Worm (Caenorhabditis elegans): Measurements from ENCODE around the gene lact-4.
A peak's percentile ranks its signal among the peaks of the same experiment; 100 is the strongest.

lact-4 gene

DNA sequence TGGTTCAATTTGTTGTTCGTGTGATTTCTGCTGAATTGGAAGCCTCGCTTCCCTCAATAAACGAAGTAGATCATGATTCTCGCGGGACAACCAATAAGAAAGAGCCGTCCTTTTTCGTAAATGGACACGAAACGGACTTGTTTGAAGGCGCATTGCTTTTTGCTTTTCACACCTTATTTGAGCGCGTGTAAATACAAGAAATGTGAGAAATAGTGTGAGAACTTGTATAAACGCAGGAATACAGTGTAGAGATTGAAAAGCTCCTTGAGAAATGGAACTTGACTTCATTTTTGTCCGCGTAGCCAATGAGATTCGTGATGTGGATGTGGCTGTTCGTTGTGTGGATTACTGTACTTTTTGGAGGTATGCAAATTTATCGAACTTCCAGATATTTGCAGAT is 40.3 kb upstream of the lact-4 start, which contains the start of gene cht-2:
Gene cht-2 (plus strand): TSS at position 301 of the 400 bp plus-strand sequence.
- TF ChIP-seq dox-1 (GFP tag; IDR thresholded peaks at IDR 0.05), result no peak

DNA sequence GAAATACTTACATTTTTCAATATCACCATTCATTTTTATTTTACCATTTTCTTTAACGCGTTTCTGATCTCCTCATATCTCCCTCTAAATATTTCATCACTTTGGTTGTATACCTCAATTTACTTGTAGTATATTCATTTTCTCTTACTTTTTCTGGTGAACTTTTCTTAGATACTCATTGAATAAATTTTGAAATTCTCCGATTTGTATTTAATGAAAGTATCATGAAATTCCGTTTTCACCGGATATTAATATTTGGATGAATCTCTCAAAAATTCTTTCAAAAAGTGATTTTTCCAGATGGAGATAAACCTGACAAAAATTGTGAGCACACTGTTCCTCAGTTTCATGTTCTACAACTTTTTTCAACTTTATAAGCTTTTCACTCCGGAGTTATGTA is 37.9 kb upstream of the lact-4 start, which contains the start of gene T13H5.8:
Gene T13H5.8 (plus strand): TSS at position 301 of the 400 bp plus-strand sequence.
- TF ChIP-seq gei-17 (GFP tag; optimal IDR thresholded peaks at IDR 0.05) (no peak), F33H1.4 (GFP tag; IDR thresholded peaks at IDR 0.05) (no peak), mel-28 (tag; optimal IDR thresholded peaks at IDR 0.05; ENCODE audit: borderline replicate concordance) (no peak), ceh-40 (GFP tag; IDR thresholded peaks at IDR 0.05) (no peak), nhr-179 (tag; optimal IDR thresholded peaks at IDR 0.05) (no peak), ama-1 (optimal IDR thresholded peaks at IDR 0.05) (no peak), ama-1 (GFP tag; optimal IDR thresholded peaks at IDR 0.05) (no peak), tbx-9 (tag; optimal IDR thresholded peaks at IDR 0.05; ENCODE audit: borderline replicate concordance) (no peak), hrde-1 (tag; optimal IDR thresholded peaks at IDR 0.05; ENCODE audit: borderline replicate concordance) (no peak), Y95B8A.8 (GFP tag; IDR thresholded peaks at IDR 0.05) (no peak), madf-8 (GFP tag; conservative IDR thresholded peaks at IDR 0.05) (no peak), ztf-26 (tag; optimal IDR thresholded peaks at IDR 0.05) (no peak), lsl-1 (GFP tag; optimal IDR thresholded peaks at IDR 0.05) (no peak), madf-3 (GFP tag; IDR thresholded peaks at IDR 0.05) (no peak), cebp-1 (GFP tag; IDR thresholded peaks at IDR 0.05) (no peak), cebp-1 (tag; optimal IDR thresholded peaks at IDR 0.05) (no peak), let-607 (tag; optimal IDR thresholded peaks at IDR 0.05) (no peak), rec-8 (tag; optimal IDR thresholded peaks at IDR 0.05) (no peak), F39B2.1 (GFP tag; IDR thresholded peaks at IDR 0.05) (no peak), efl-1 (GFP tag; optimal IDR thresholded peaks at IDR 0.05) (no peak), ztf-28 (GFP tag; IDR thresholded peaks at IDR 0.05) (no peak)

- TF ChIP-seq aptf-2 (GFP tag; conservative IDR thresholded peaks at IDR 0.05) (0 out of 2 replicates have a peak, but pooled peaks have one; percentile 34), D2030.7 (GFP tag; IDR thresholded peaks at IDR 0.05) (peak; percentile 62), ceh-27 (GFP tag; optimal IDR thresholded peaks at IDR 0.05) (peak; percentile 63), lin-35 (GFP tag; optimal IDR thresholded peaks at IDR 0.05) (peak in 1 of 3 experiments; percentile 58), fkh-3 (tag; optimal IDR thresholded peaks at IDR 0.05) (no peak), B0019.2 (GFP tag; conservative IDR thresholded peaks at IDR 0.05) (peak; percentile 70; the same call in 1 of the 2 replicates), F23B12.7 (tag; optimal IDR thresholded peaks at IDR 0.05; ENCODE audit: insufficient read depth) (peak; percentile 74), lin-54 (GFP tag; optimal IDR thresholded peaks at IDR 0.05) (peak; percentile 76), nhr-120 (GFP tag; IDR thresholded peaks at IDR 0.05) (no peak), hmg-1.2 (GFP tag; IDR thresholded peaks at IDR 0.05) (peak; percentile 60), rec-8 (tag; optimal IDR thresholded peaks at IDR 0.05) (peak in 1 of 2 experiments; percentile 39), F49E8.2 (tag; optimal IDR thresholded peaks at IDR 0.05; ENCODE audit: insufficient read depth) (peak; percentile 65), K12H6.12 (tag; optimal IDR thresholded peaks at IDR 0.05) (peak; percentile 1), ceh-91 (GFP tag; IDR thresholded peaks at IDR 0.05) (peak; percentile 68), hlh-12 (tag; optimal IDR thresholded peaks at IDR 0.05) (no peak), ccch-3 (GFP tag; optimal IDR thresholded peaks at IDR 0.05) (no peak), ekl-4 (GFP tag; IDR thresholded peaks at IDR 0.05) (no peak), lsl-1 (GFP tag; optimal IDR thresholded peaks at IDR 0.05) (peak; percentile 89), F33H1.4 (GFP tag; IDR thresholded peaks at IDR 0.05) (peak; percentile 65), madf-10 (tag; optimal IDR thresholded peaks at IDR 0.05) (peak; percentile 49), bed-1 (GFP tag; IDR thresholded peaks at IDR 0.05) (no peak), zfh-2 (GFP tag; conservative IDR thresholded peaks at IDR 0.05) (no peak), attf-5 (GFP tag; optimal IDR thresholded peaks at IDR 0.05) (peak; percentile 87), Y95B8A.8 (GFP tag; IDR thresholded peaks at IDR 0.05) (0 out of 2 replicates have a peak, but pooled peaks have one; percentile 14), efl-1 (GFP tag; optimal IDR thresholded peaks at IDR 0.05) (peak; percentile 37), F37B4.10 (GFP tag; IDR thresholded peaks at IDR 0.05) (no peak), ztf-28 (GFP tag; IDR thresholded peaks at IDR 0.05) (0 out of 2 replicates have a peak, but pooled peaks have one; percentile 37), hrde-1 (tag; optimal IDR thresholded peaks at IDR 0.05; ENCODE audit: borderline replicate concordance) (no peak), ceh-40 (GFP tag; IDR thresholded peaks at IDR 0.05) (peak; percentile 64; the same call in 1 of the 2 replicates), cebp-2 (GFP tag; IDR thresholded peaks at IDR 0.05) (no peak)
Measured at ce11 chrII:8516783-8517182, 36.5 kb upstream of the lact-4 start, which contains the start of gene rnh-2. TSS of gene rnh-2 (plus strand) at chrII:8517150.

Measured in whole organism, young adult.